Fruit fly (Drosophila melanogaster): Measurements from ENCODE around the gene Lcp65Ad.

Gene Lcp65Ad

DNA sequence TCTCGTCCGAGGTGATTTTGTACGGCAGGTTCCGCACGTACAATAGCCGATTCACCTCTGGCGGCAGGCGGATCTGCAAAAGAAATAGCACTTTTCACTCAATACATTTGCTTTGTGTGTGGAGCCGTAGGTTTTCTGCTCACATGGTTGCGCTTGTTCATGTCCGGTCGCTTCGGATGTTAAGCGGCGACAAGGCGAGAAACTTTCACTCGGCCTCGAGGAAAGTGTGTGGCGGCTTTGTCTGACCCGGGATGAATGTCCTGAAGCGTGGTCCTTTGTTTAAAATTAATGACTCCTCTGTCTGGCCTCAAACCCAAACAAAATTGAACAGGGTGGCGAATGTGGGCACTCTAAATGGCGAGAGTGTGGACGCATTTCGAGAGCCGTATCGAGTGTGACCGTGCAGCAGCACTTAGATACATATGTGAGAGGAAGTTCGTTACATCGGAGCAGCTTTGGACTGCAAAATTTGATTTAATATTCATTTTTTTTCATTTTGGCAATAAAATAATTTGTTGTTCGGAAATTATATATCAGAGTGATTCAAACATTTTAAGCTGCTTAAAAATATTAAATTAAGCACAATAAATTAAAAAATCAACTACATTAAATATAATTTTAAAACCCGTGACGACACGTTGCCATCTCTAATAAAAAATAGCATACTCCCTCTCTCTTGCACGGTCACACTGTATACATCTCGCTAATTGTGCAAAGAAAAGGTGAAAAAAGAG, 49.8 kb downstream of the Lcp65Ad start, which contains the start of the genes Sf3b6 and Tnpo:
TSS of gene Sf3b6 (minus strand) at position 358 of the 734 bp plus-strand sequence.
TSS of gene Tnpo (plus strand) at position 659 of the 734 bp plus-strand sequence.
- peak in 1 of 2 experiments; percentile 4 for TF ChIP-seq CTCF (optimal IDR thresholded peaks at IDR 0.05)
- TF ChIP-seq CG8478 (optimal IDR thresholded peaks at IDR 0.05), result no peak
